Worm (Caenorhabditis elegans) whole organism, L2 larva: ENCODE data around the gene scrm-5.
"Not testable (repeated sequence)": the region's sequence is repeated elsewhere in the genome, so short reads cannot be mapped to it uniquely, and the experiment has no call there.

ENCODE experiments used
- C34F6.9 ChIP-seq: fragments of 150-350 bp; optimal IDR thresholded peaks from 2 replicates; lab custom pipeline; 2014; ENCODE audit warnings: missing biosample characterization, missing genetic modification characterization
- F13H6.1 ChIP-seq: sonication (generic microtip); optimal IDR thresholded peaks from 2 replicates; lab custom pipeline; 2016; ENCODE audit warnings: missing genetic modification characterization, missing compliant biosample characterization
- ZK546.5 ChIP-seq: sonication (generic microtip); optimal IDR thresholded peaks from 2 replicates; lab custom pipeline; 2017; ENCODE audit warnings: missing biosample characterization, missing genetic modification characterization
- alr-1 ChIP-seq: fragments of 150-350 bp; optimal IDR thresholded peaks from 2 replicates; lab custom pipeline; 2014; ENCODE audit warnings: missing biosample characterization, missing genetic modification characterization
- aly-2 ChIP-seq: fragments of 150-350 bp; optimal IDR thresholded peaks from 2 replicates; lab custom pipeline; 2014; ENCODE audit warnings: missing biosample characterization, missing genetic modification characterization
- ama-1 ChIP-seq: fragments of 150-350 bp; optimal IDR thresholded peaks from 2 replicates; lab custom pipeline; 2018; ENCODE audit warnings: inconsistent platforms
- blmp-1 ChIP-seq: sonication (generic microtip); optimal IDR thresholded peaks from 2 replicates; lab custom pipeline; 2017; ENCODE audit warnings: missing genetic modification characterization, mild to moderate bottlenecking, missing compliant biosample characterization, antibody characterized with exemption, moderate library complexity; ENCODE audit not compliant: insufficient read depth
- ceh-16 ChIP-seq: fragments of 150-350 bp; optimal IDR thresholded peaks from 2 replicates; lab custom pipeline; 2014; ENCODE audit warnings: missing biosample characterization, missing genetic modification characterization
- ceh-82 ChIP-seq: fragments of 150-350 bp; optimal IDR thresholded peaks from 2 replicates; lab custom pipeline; 2014; ENCODE audit warnings: missing biosample characterization, missing genetic modification characterization
- crh-2 ChIP-seq: sonication (generic microtip); optimal IDR thresholded peaks from 2 replicates; lab custom pipeline; 2017; ENCODE audit warnings: missing biosample characterization, missing genetic modification characterization
- dmd-4 ChIP-seq: sonication (generic microtip); optimal IDR thresholded peaks from 2 replicates; lab custom pipeline; 2017; ENCODE audit warnings: missing biosample characterization, missing genetic modification characterization
- egl-27 ChIP-seq: sonication (generic microtip); optimal IDR thresholded peaks from 3 replicates; lab custom pipeline; 2017; ENCODE audit warnings: missing biosample characterization, missing genetic modification reagents, missing genetic modification characterization
- elt-1 ChIP-seq: fragments of 150-350 bp; optimal IDR thresholded peaks from 2 replicates; lab custom pipeline; 2014; ENCODE audit warnings: missing biosample characterization, missing genetic modification characterization
- elt-3 ChIP-seq: sonication (generic microtip); optimal IDR thresholded peaks from 2 replicates; lab custom pipeline; 2017; ENCODE audit warnings: missing biosample characterization, missing genetic modification characterization
- fos-1 ChIP-seq: fragments of 150-350 bp; optimal IDR thresholded peaks from 2 replicates; lab custom pipeline; 2014; ENCODE audit warnings: missing biosample characterization, missing genetic modification characterization
- gmeb-1 ChIP-seq: fragments of 150-350 bp; optimal IDR thresholded peaks from 2 replicates; lab custom pipeline; 2014; ENCODE audit warnings: missing biosample characterization, missing genetic modification characterization
- lin-13 ChIP-seq: fragments of 150-350 bp; optimal IDR thresholded peaks from 2 replicates; lab custom pipeline; 2014; ENCODE audit warnings: missing biosample characterization, missing genetic modification reagents, missing genetic modification characterization
- lin-39 ChIP-seq: fragments of 150-350 bp; optimal IDR thresholded peaks from 2 replicates; lab custom pipeline; 2014; ENCODE audit warnings: missing biosample characterization, missing genetic modification reagents, missing genetic modification characterization
- lsy-2 ChIP-seq, 2 experiments: fragments of 150-350 bp in 1 of 2; sonication (generic microtip) in 1 of 2; optimal IDR thresholded peaks; 2 replicates each; lab custom pipeline; 2014 to 2017; ENCODE audit warnings: missing biosample characterization in 2 of 2, missing genetic modification characterization in 2 of 2
- mdl-1 ChIP-seq, 2 experiments: fragments of 150-350 bp in 1 of 2; sonication (generic microtip) in 1 of 2; optimal IDR thresholded peaks; 2 replicates each; lab custom pipeline; 2017; ENCODE audit warnings: missing biosample characterization in 2 of 2, missing genetic modification characterization in 2 of 2
- nhr-10 ChIP-seq: sonication (generic microtip); optimal IDR thresholded peaks from 2 replicates; lab custom pipeline; 2017; ENCODE audit warnings: missing biosample characterization, missing genetic modification characterization
- nhr-12 ChIP-seq: fragments of 150-350 bp; optimal IDR thresholded peaks from 2 replicates; lab custom pipeline; 2014; ENCODE audit warnings: missing biosample characterization, missing genetic modification characterization
- nhr-129 ChIP-seq: fragments of 150-350 bp; optimal IDR thresholded peaks from 2 replicates; lab custom pipeline; 2014; ENCODE audit warnings: missing biosample characterization, missing genetic modification characterization
- nhr-21 ChIP-seq: fragments of 150-350 bp; optimal IDR thresholded peaks from 2 replicates; lab custom pipeline; 2014; ENCODE audit warnings: missing biosample characterization, missing genetic modification characterization
- nhr-23 ChIP-seq: fragments of 150-350 bp; optimal IDR thresholded peaks from 2 replicates; lab custom pipeline; 2014; ENCODE audit warnings: missing biosample characterization, missing genetic modification reagents, missing genetic modification characterization
- nhr-25 ChIP-seq: fragments of 150-350 bp; sonication (generic microtip); optimal IDR thresholded peaks from 3 replicates; lab custom pipeline; 2014; ENCODE audit warnings: missing biosample characterization, missing genetic modification characterization
- nhr-6 ChIP-seq: fragments of 150-350 bp; optimal IDR thresholded peaks from 2 replicates; lab custom pipeline; 2014; ENCODE audit warnings: missing biosample characterization, missing genetic modification characterization
- nhr-77 ChIP-seq: fragments of 150-350 bp; optimal IDR thresholded peaks from 2 replicates; lab custom pipeline; 2014; ENCODE audit warnings: missing biosample characterization, missing genetic modification characterization
- peb-1 ChIP-seq: fragments of 150-350 bp; optimal IDR thresholded peaks from 2 replicates; lab custom pipeline; 2014; ENCODE audit warnings: missing biosample characterization, missing genetic modification characterization
- sem-4 ChIP-seq: fragments of 150-350 bp; optimal IDR thresholded peaks from 2 replicates; lab custom pipeline; 2014; ENCODE audit warnings: missing biosample characterization, missing genetic modification reagents, missing genetic modification characterization
- skn-1 ChIP-seq: sonication (generic microtip); optimal IDR thresholded peaks from 2 replicates; lab custom pipeline; 2017; ENCODE audit warnings: missing biosample characterization, missing genetic modification characterization
- sma-3 ChIP-seq: sonication (generic microtip); optimal IDR thresholded peaks from 2 replicates; lab custom pipeline; 2016; ENCODE audit warnings: missing genetic modification reagents, missing genetic modification characterization, missing compliant biosample characterization
- snpc-4 ChIP-seq: fragments of 150-350 bp; optimal IDR thresholded peaks from 2 replicates; lab custom pipeline; 2014; ENCODE audit warnings: missing biosample characterization, missing genetic modification characterization
- unc-39 ChIP-seq: fragments of 150-350 bp; optimal IDR thresholded peaks from 2 replicates; lab custom pipeline; 2014; ENCODE audit warnings: missing biosample characterization, missing genetic modification characterization
- unc-55 ChIP-seq: fragments of 150-350 bp; sonication (generic microtip); optimal IDR thresholded peaks from 3 replicates; lab custom pipeline; 2014; ENCODE audit warnings: missing biosample characterization, missing genetic modification reagents, missing genetic modification characterization
- unc-62 ChIP-seq: fragments of 150-350 bp; optimal IDR thresholded peaks from 2 replicates; lab custom pipeline; 2014; ENCODE audit warnings: missing biosample characterization, missing genetic modification reagents, missing genetic modification characterization
- ztf-1 ChIP-seq: fragments of 200-800 bp; sonication (Bioruptor generic); conservative IDR thresholded peaks from 2 replicates; pipeline ENCODE4 v1.3.6; 2022; ENCODE audit warnings: missing genetic modification characterization, missing compliant biosample characterization
- ztf-11 ChIP-seq: sonication (generic microtip); optimal IDR thresholded peaks from 2 replicates; lab custom pipeline; 2017; ENCODE audit warnings: missing biosample characterization, missing genetic modification characterization
- ztf-4 ChIP-seq: fragments of 150-350 bp; optimal IDR thresholded peaks from 2 replicates; lab custom pipeline; 2014; ENCODE audit warnings: missing biosample characterization, missing genetic modification characterization

Gene scrm-5

DNA sequence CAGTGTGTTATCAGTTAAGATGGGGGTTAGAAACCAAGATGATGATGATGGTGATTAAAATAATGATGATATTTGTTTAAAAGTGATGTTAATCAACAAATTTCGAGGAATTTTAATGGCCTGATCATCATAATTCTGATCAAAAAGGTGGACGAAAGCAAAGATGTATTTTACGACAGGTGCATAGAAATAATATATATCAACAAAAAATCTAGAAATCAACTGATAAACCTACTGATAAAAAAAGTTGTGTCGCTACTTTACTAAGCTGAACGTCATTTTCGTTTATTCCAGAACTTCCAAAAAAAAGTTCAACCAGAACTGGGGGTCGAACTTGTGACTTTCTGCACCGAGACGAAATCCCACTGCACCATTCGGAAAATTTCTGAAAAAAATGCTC lies 39.1 kb upstream of the scrm-5 start, which contains the start of gene mul-1:
Gene mul-1 (minus strand): TSS at position 84 of the 400 bp plus-strand sequence.
- TF ChIP-seq sem-4 = no peak
- no peak for TF ChIP-seq lsy-2 (tag; optimal IDR thresholded peaks at IDR 0.05; lab: Kevin White, UChicago)
- TF ChIP-seq skn-1 (tag; lab: Kevin White, UChicago) = no peak
- no peak for TF ChIP-seq fos-1 (tag; lab: Kevin White, UChicago)
- no peak for TF ChIP-seq unc-55
- TF ChIP-seq ZK546.5 (tag; lab: Kevin White, UChicago) = no peak
- TF ChIP-seq elt-3 = no peak
- no peak for TF ChIP-seq ceh-82 (tag; lab: Kevin White, UChicago)
- no peak for TF ChIP-seq F13H6.1 (tag; lab: Kevin White, UChicago)
- no peak for TF ChIP-seq dmd-4 (tag; lab: Kevin White, UChicago)
- TF ChIP-seq ztf-11 = no peak
- TF ChIP-seq nhr-23 (tag; lab: Kevin White, UChicago) = no peak
- TF ChIP-seq ama-1 (lab: Kevin White, UChicago) = no peak
- no peak for TF ChIP-seq ztf-4 (tag; lab: Kevin White, UChicago)

DNA sequence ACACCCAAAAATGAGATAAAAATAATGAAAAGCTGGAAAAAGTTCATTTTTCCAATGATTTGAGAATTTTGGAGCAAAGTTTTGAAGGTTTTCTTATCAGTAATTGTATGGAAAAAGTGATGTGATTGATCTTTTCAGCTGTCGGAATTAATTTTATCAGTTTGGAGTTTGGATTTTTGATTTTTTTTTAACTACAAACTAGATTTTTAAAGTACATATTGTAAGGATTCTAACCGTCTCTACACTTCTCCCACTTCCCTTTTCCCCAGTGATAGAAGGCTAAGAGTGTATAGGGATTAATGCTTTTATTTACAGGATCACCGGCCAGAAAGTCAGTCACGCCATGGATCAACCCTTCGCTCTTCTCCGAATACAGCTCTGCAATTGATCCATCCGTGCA lies 36.6 kb upstream of the scrm-5 start, which contains the start of gene F49F1.7:
Gene F49F1.7 (minus strand): TSS at position 101 of the 400 bp plus-strand sequence.
- TF ChIP-seq lin-13 (GFP tag; lab: Kevin White, UChicago); nhr-25 (tag; lab: Kevin White, UChicago); crh-2: not testable (repeated sequence)

ce11 chrIV:4135744-4136143 lies 26.5 kb upstream of the scrm-5 start, which contains the start of gene F49F1.17:
Gene F49F1.17 (minus strand): TSS chrIV:4135844.
- TF ChIP-seq ceh-16 (no peak), nhr-10 (tag; lab: Kevin White, UChicago) (no peak), nhr-21 (tag; lab: Kevin White, UChicago) (no peak), elt-1 (tag; lab: Kevin White, UChicago) (no peak), ztf-4 (tag; lab: Kevin White, UChicago) (no peak), ztf-1 (GFP tag; lab: Robert Waterston, UW) (no peak), F13H6.1 (tag; lab: Kevin White, UChicago) (no peak), C34F6.9 (tag; lab: Kevin White, UChicago) (no peak), nhr-77 (tag; lab: Kevin White, UChicago) (no peak), unc-62 (no peak), unc-55 (no peak), aly-2 (no peak), egl-27 (no peak), crh-2 (no peak), nhr-23 (tag; lab: Kevin White, UChicago) (no peak), ZK546.5 (tag; lab: Kevin White, UChicago) (no peak)

DNA sequence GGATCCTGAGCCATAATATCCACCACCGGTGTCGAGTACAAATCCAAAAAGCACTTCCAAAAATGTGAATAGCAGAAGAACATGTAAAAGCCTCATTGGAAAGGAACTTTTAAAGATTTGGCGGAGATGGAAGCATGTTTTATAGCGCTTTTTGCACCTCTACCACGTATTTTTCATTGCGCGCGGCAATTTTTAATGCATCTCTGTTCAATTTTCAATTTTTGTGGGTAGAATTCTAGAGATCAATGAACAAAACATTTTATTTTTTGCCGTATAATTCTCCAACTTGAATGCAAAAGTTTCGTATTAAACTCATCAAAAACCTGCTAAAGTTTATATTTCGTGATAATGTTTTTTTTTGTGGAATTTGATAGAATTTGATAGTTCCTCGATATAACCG lies 24.7 kb upstream of the scrm-5 start, which contains the start of gene F49F1.9:
Gene F49F1.9 (minus strand): TSS at position 101 of the 400 bp plus-strand sequence.
- TF ChIP-seq mdl-1 (tag; optimal IDR thresholded peaks at IDR 0.05; lab: Kevin White, UChicago) = no peak
- no peak for TF ChIP-seq lin-39 (tag; lab: Kevin White, UChicago)
- TF ChIP-seq ztf-11 = no peak
- TF ChIP-seq crh-2 = no peak
- TF ChIP-seq ceh-82 (tag; lab: Kevin White, UChicago) = no peak
- no peak for TF ChIP-seq gmeb-1 (tag; lab: Kevin White, UChicago)
- no peak for TF ChIP-seq unc-55
- no peak for TF ChIP-seq nhr-25 (tag; lab: Kevin White, UChicago)
- TF ChIP-seq nhr-21 (tag; lab: Kevin White, UChicago) = no peak
- no peak for TF ChIP-seq skn-1 (tag; lab: Kevin White, UChicago)
- TF ChIP-seq aly-2 = no peak
- no peak for TF ChIP-seq nhr-23 (tag; lab: Kevin White, UChicago)

DNA sequence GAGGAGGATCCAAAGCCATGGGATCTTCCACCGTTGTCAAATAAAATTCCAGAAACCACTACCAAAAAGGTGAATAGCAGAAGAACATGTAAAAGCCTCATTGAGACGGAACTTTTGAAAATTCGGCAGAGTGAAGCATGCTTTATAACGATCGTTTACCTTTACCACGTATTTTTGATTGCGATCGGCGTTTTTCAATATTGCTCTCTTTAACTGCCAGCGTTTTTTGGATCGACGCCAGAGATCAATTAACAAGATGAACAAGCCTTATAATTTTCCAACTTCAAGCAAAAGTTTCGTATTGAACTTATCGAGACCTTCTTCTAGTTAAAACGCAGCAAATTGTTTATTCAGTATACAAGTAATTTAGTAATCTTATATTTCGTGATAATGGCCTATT lies 23.2 kb upstream of the scrm-5 start, which contains the start of gene F49F1.10:
Gene F49F1.10 (minus strand): TSS at position 101 of the 400 bp plus-strand sequence.
- no peak for TF ChIP-seq lsy-2 (tag; optimal IDR thresholded peaks at IDR 0.05; lab: Kevin White, UChicago)
- TF ChIP-seq ama-1 (lab: Kevin White, UChicago) = no peak
- no peak for TF ChIP-seq unc-39 (tag; lab: Kevin White, UChicago)
- TF ChIP-seq nhr-129 = no peak
- no peak for TF ChIP-seq sma-3 (GFP tag; lab: Kevin White, UChicago)
- TF ChIP-seq nhr-6 = no peak
- no peak for TF ChIP-seq egl-27
- TF ChIP-seq peb-1 (tag; lab: Kevin White, UChicago) = no peak
- no peak for TF ChIP-seq snpc-4 (tag; lab: Kevin White, UChicago)
- TF ChIP-seq nhr-77 (tag; lab: Kevin White, UChicago) = no peak
- no peak for TF ChIP-seq ceh-82 (tag; lab: Kevin White, UChicago)
- no peak for TF ChIP-seq gmeb-1 (tag; lab: Kevin White, UChicago)
- no peak for TF ChIP-seq unc-62
- no peak for TF ChIP-seq nhr-12
- TF ChIP-seq ztf-11 = no peak
- no peak for TF ChIP-seq elt-3
- no peak for TF ChIP-seq blmp-1 (tag; lab: Kevin White, UChicago)
- no peak for TF ChIP-seq nhr-25 (tag; lab: Kevin White, UChicago)
- TF ChIP-seq alr-1 (tag; lab: Kevin White, UChicago) = no peak
